ENCODE assay signal across 3 fruit fly cellular contexts in the genomic region with DNA sequence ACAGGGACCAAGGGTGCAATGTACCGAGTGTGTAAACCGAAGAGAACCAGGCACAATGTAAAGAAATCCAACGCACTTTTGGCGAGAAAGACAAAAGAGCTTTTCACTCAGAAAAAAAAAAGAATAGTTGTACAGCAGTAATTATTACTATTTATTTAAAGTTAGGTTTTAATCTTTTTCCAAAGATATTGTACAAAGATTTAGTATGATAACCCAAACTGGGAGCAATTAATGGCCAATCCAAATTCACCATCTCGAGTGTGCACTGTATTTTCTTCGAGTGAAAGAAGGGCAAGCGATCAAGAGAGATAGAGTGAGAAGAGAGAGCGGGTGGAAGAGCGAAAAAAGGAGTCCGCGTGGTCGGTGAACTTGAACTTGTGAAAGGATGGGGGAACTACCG.
TF ChIP-seq lines count a peak whose summit lies in the region.

No protein-coding gene starts in this region.

TF ChIP-seq in whole organism, embryonic, 481 proteins besides CTCF, POLR2A, EP300 and RAD21 (continued from another document and continues in another):
- TF ChIP-seq Ptx1 (GFP tag; IDR thresholded peaks at IDR 0.05; lab: Robert Waterston, UW) = peak; percentile 34; the same call in 1 of the 2 replicates
- peak; percentile 37 for TF ChIP-seq CG18262 (tag; optimal IDR thresholded peaks at IDR 0.05; lab: Kevin White, UChicago)
- TF ChIP-seq CG8359 (GFP tag; optimal IDR thresholded peaks at IDR 0.05; lab: Kevin White, UChicago; ENCODE audit: borderline replicate concordance) = no peak
- no peak for TF ChIP-seq nau (GFP tag; optimal IDR thresholded peaks at IDR 0.05; lab: Kevin White, UChicago)
- TF ChIP-seq trh (GFP tag; optimal IDR thresholded peaks at IDR 0.05; lab: Kevin White, UChicago) = no peak
- TF ChIP-seq CG13123 (GFP tag; optimal IDR thresholded peaks at IDR 0.05; lab: Kevin White, UChicago) = no peak
- TF ChIP-seq CG1603 (tag; optimal IDR thresholded peaks at IDR 0.05; lab: Kevin White, UChicago) = peak; percentile 22
- no peak for TF ChIP-seq Fer1 (GFP tag; optimal IDR thresholded peaks at IDR 0.05; lab: Kevin White, UChicago)
- no peak for TF ChIP-seq prd (optimal IDR thresholded peaks at IDR 0.05; lab: Kevin White, UChicago)
- TF ChIP-seq prd (GFP tag; IDR thresholded peaks at IDR 0.05; lab: Robert Waterston, UW) = peak; percentile 50; the same call in 2 of the 3 replicates
- no peak for TF ChIP-seq Ssrp (tag; optimal IDR thresholded peaks at IDR 0.05; lab: Kevin White, UChicago)
- no peak for TF ChIP-seq Xbp1 (GFP tag; optimal IDR thresholded peaks at IDR 0.05; lab: Kevin White, UChicago)
- no peak for TF ChIP-seq CG31365 (tag; optimal IDR thresholded peaks at IDR 0.05; lab: Kevin White, UChicago)
- TF ChIP-seq ac (GFP tag; optimal IDR thresholded peaks at IDR 0.05; lab: Kevin White, UChicago) = no peak
- TF ChIP-seq Ets97D (GFP tag; optimal IDR thresholded peaks at IDR 0.05; lab: Kevin White, UChicago) = no peak
- no peak for TF ChIP-seq Dp (GFP tag; optimal IDR thresholded peaks at IDR 0.05; lab: Kevin White, UChicago)
- TF ChIP-seq NFAT (GFP tag; IDR thresholded peaks at IDR 0.05; lab: Robert Waterston, UW) = no peak
- no peak for TF ChIP-seq Vsx1 (GFP tag; optimal IDR thresholded peaks at IDR 0.05; lab: Kevin White, UChicago)
- no peak for TF ChIP-seq CG17361 (GFP tag; IDR thresholded peaks at IDR 0.05; lab: Robert Waterston, UW)
- no peak for TF ChIP-seq CG3407 (GFP tag; optimal IDR thresholded peaks at IDR 0.05; lab: Kevin White, UChicago)
- TF ChIP-seq CG3847 (GFP tag; IDR thresholded peaks at IDR 0.05; lab: Robert Waterston, UW) = no peak
- peak; percentile 2 for TF ChIP-seq dmrt11E (tag; optimal IDR thresholded peaks at IDR 0.05; lab: Kevin White, UChicago)
- TF ChIP-seq ind (GFP tag; optimal IDR thresholded peaks at IDR 0.05; lab: Kevin White, UChicago) = no peak
- TF ChIP-seq dpn (GFP tag; optimal IDR thresholded peaks at IDR 0.05; lab: Kevin White, UChicago) = no peak
- TF ChIP-seq CG30403 (GFP tag; optimal IDR thresholded peaks at IDR 0.05; lab: Kevin White, UChicago) = no peak
- TF ChIP-seq CG11398 (GFP tag; optimal IDR thresholded peaks at IDR 0.05; lab: Kevin White, UChicago) = no peak
- TF ChIP-seq Sry-β (GFP tag; optimal IDR thresholded peaks at IDR 0.05; lab: Kevin White, UChicago) = no peak
- TF ChIP-seq CG6813 (GFP tag; optimal IDR thresholded peaks at IDR 0.05; lab: Kevin White, UChicago) = no peak
- TF ChIP-seq Poxn (GFP tag; IDR thresholded peaks at IDR 0.05; lab: Robert Waterston, UW) = no peak
- TF ChIP-seq disco-r (GFP tag; optimal IDR thresholded peaks at IDR 0.05; lab: Kevin White, UChicago) = no peak
- no peak for TF ChIP-seq GATAe (GFP tag; conservative IDR thresholded peaks at IDR 0.05; lab: Robert Waterston, UW)
- no peak for TF ChIP-seq ara (GFP tag; IDR thresholded peaks at IDR 0.05; lab: Robert Waterston, UW)
- TF ChIP-seq yki (optimal IDR thresholded peaks at IDR 0.05; lab: Kevin White, UChicago) = no peak
- no peak for TF ChIP-seq HHEX (GFP tag; optimal IDR thresholded peaks at IDR 0.05; lab: Kevin White, UChicago)
- no peak for TF ChIP-seq caup (GFP tag; optimal IDR thresholded peaks at IDR 0.05; lab: Kevin White, UChicago; ENCODE audit: severe bottlenecking)
- no peak for TF ChIP-seq CG14667 (GFP tag; IDR thresholded peaks at IDR 0.05; lab: Robert Waterston, UW)
- no peak for TF ChIP-seq pb (GFP tag; optimal IDR thresholded peaks at IDR 0.05; lab: Kevin White, UChicago)
- TF ChIP-seq shn (GFP tag; optimal IDR thresholded peaks at IDR 0.05; lab: Kevin White, UChicago) = no peak
- TF ChIP-seq kay (GFP tag; optimal IDR thresholded peaks at IDR 0.05; lab: Kevin White, UChicago) = no peak
- TF ChIP-seq bab2 (GFP tag; optimal IDR thresholded peaks at IDR 0.05; lab: Kevin White, UChicago) = no peak
- no peak for TF ChIP-seq kah (GFP tag; optimal IDR thresholded peaks at IDR 0.05; lab: Kevin White, UChicago)
- TF ChIP-seq onecut (GFP tag; IDR thresholded peaks at IDR 0.05; lab: Robert Waterston, UW) = no peak
- peak; percentile 5 for TF ChIP-seq CG10979 (tag; optimal IDR thresholded peaks at IDR 0.05; lab: Kevin White, UChicago)
- TF ChIP-seq ftz-f1 (GFP tag; optimal IDR thresholded peaks at IDR 0.05; lab: Kevin White, UChicago) = no peak
- no peak for TF ChIP-seq CG11723 (GFP tag; optimal IDR thresholded peaks at IDR 0.05; lab: Kevin White, UChicago)

TF ChIP-seq in whole organism, prepupa, 60 proteins besides CTCF, POLR2A, EP300 and RAD21 (continued from another document):
- TF ChIP-seq CG3919 (GFP tag; optimal IDR thresholded peaks at IDR 0.05; lab: Kevin White, UChicago) (peak; percentile 96), CG6163 (GFP tag; IDR thresholded peaks at IDR 0.05; lab: Robert Waterston, UW) (peak; percentile 95), CG6792 (GFP tag; optimal IDR thresholded peaks at IDR 0.05; lab: Kevin White, UChicago) (peak; percentile 95), Ets21C (GFP tag; optimal IDR thresholded peaks at IDR 0.05; lab: Kevin White, UChicago) (peak; percentile 93), acj6 (GFP tag; optimal IDR thresholded peaks at IDR 0.05; lab: Kevin White, UChicago) (peak; percentile 94), CG6276 (GFP tag; optimal IDR thresholded peaks at IDR 0.05; lab: Kevin White, UChicago) (no peak), Eip93F (GFP tag; optimal IDR thresholded peaks at IDR 0.05; lab: Kevin White, UChicago) (peak; percentile 94), salr (GFP tag; optimal IDR thresholded peaks at IDR 0.05; lab: Kevin White, UChicago) (peak; percentile 67 to 92), svp (GFP tag; lab: Kevin White, UChicago) (peak; percentile 99), CG10631 (GFP tag; optimal IDR thresholded peaks at IDR 0.05; lab: Kevin White, UChicago) (peak; percentile 95), net (GFP tag; optimal IDR thresholded peaks at IDR 0.05; lab: Kevin White, UChicago) (peak; percentile 86), cyc (GFP tag; optimal IDR thresholded peaks at IDR 0.05; lab: Kevin White, UChicago) (peak; percentile 97), Hr4 (GFP tag; optimal IDR thresholded peaks at IDR 0.05; lab: Kevin White, UChicago) (peak; percentile 79), CG3032 (tag; optimal IDR thresholded peaks at IDR 0.05; lab: Kevin White, UChicago) (peak; percentile 96), CG6854 (GFP tag; optimal IDR thresholded peaks at IDR 0.05; lab: Kevin White, UChicago) (peak; percentile 75), CG32006 (GFP tag; optimal IDR thresholded peaks at IDR 0.05; lab: Kevin White, UChicago) (peak; percentile 65), fkh (GFP tag; optimal IDR thresholded peaks at IDR 0.05; lab: Kevin White, UChicago) (no peak), eg (GFP tag; IDR thresholded peaks at IDR 0.05; lab: Robert Waterston, UW) (peak; percentile 66), CG4318 (GFP tag; optimal IDR thresholded peaks at IDR 0.05; lab: Kevin White, UChicago) (no peak), CG11294 (GFP tag; IDR thresholded peaks at IDR 0.05; lab: Robert Waterston, UW) (peak; percentile 53; the same call in 1 of the 2 replicates), dsx (GFP tag; optimal IDR thresholded peaks at IDR 0.05; lab: Kevin White, UChicago; ENCODE audit: poor library complexity, severe bottlenecking) (peak; percentile 97), CG8632 (GFP tag; optimal IDR thresholded peaks at IDR 0.05; lab: Kevin White, UChicago) (peak; percentile 91), achi (GFP tag; optimal IDR thresholded peaks at IDR 0.05; lab: Kevin White, UChicago) (peak; percentile 90), CG34406 (GFP tag; optimal IDR thresholded peaks at IDR 0.05; lab: Kevin White, UChicago) (peak; percentile 92), Lpt (GFP tag; optimal IDR thresholded peaks at IDR 0.05; lab: Kevin White, UChicago) (peak; percentile 70), CG8319 (GFP tag; optimal IDR thresholded peaks at IDR 0.05; lab: Kevin White, UChicago) (peak; percentile 88), CG11762 (GFP tag; optimal IDR thresholded peaks at IDR 0.05; lab: Kevin White, UChicago; ENCODE audit: insufficient read depth) (peak; percentile 86), Gug (GFP tag; IDR thresholded peaks at IDR 0.05; lab: Robert Waterston, UW) (peak; percentile 74), topi (GFP tag; optimal IDR thresholded peaks at IDR 0.05; lab: Kevin White, UChicago) (peak; percentile 98), Sox102F (GFP tag; optimal IDR thresholded peaks at IDR 0.05; lab: Kevin White, UChicago) (peak; percentile 97), Smox (GFP tag; optimal IDR thresholded peaks at IDR 0.05; lab: Kevin White, UChicago) (peak; percentile 96), Eip75B (GFP tag; optimal IDR thresholded peaks at IDR 0.05; lab: Kevin White, UChicago) (peak; percentile 97), lz (GFP tag; optimal IDR thresholded peaks at IDR 0.05; lab: Kevin White, UChicago) (peak; percentile 97), Ets96B (tag; optimal IDR thresholded peaks at IDR 0.05; lab: Kevin White, UChicago) (peak; percentile 93), CG31627 (GFP tag; optimal IDR thresholded peaks at IDR 0.05; lab: Kevin White, UChicago) (peak; percentile 97), spab (GFP tag; optimal IDR thresholded peaks at IDR 0.05; lab: Kevin White, UChicago) (peak; percentile 89), Hr38 (GFP tag; optimal IDR thresholded peaks at IDR 0.05; lab: Kevin White, UChicago) (no peak), OdsH (GFP tag; optimal IDR thresholded peaks at IDR 0.05; lab: Kevin White, UChicago) (peak; percentile 94)

TF ChIP-seq in whole organism, wandering third instar larva, 38 proteins besides CTCF, POLR2A, EP300 and RAD21 (continued from another document):
- TF ChIP-seq Hr78 (GFP tag; optimal IDR thresholded peaks at IDR 0.05; lab: Kevin White, UChicago) (no peak), Sp1 (GFP tag; optimal IDR thresholded peaks at IDR 0.05; lab: Kevin White, UChicago) (peak; percentile 92), Rel (GFP tag; optimal IDR thresholded peaks at IDR 0.05; lab: Kevin White, UChicago) (peak; percentile 42), Rel (tag; optimal IDR thresholded peaks at IDR 0.05; lab: Kevin White, UChicago) (peak; percentile 19), brk (GFP tag; optimal IDR thresholded peaks at IDR 0.05; lab: Kevin White, UChicago) (peak; percentile 74), h (GFP tag; optimal IDR thresholded peaks at IDR 0.05; lab: Kevin White, UChicago) (peak; percentile 95), CrebA (GFP tag; optimal IDR thresholded peaks at IDR 0.05; lab: Kevin White, UChicago; ENCODE audit: borderline replicate concordance) (peak; percentile 21), CG9705 (GFP tag; optimal IDR thresholded peaks at IDR 0.05; lab: Kevin White, UChicago) (peak; percentile 55), psq (GFP tag; optimal IDR thresholded peaks at IDR 0.05; lab: Kevin White, UChicago) (peak; percentile 94), dmrt93B (GFP tag; optimal IDR thresholded peaks at IDR 0.05; lab: Kevin White, UChicago) (peak; percentile 84), OdsH (GFP tag; optimal IDR thresholded peaks at IDR 0.05; lab: Kevin White, UChicago) (peak; percentile 89), woc (GFP tag; optimal IDR thresholded peaks at IDR 0.05; lab: Kevin White, UChicago) (peak; percentile 90)
